Fruit fly (Drosophila melanogaster): Measurements from ENCODE around the gene CG14259.
A peak's percentile ranks its signal among the peaks of the same experiment; 100 is the strongest.

The CG14259 gene

DNA sequence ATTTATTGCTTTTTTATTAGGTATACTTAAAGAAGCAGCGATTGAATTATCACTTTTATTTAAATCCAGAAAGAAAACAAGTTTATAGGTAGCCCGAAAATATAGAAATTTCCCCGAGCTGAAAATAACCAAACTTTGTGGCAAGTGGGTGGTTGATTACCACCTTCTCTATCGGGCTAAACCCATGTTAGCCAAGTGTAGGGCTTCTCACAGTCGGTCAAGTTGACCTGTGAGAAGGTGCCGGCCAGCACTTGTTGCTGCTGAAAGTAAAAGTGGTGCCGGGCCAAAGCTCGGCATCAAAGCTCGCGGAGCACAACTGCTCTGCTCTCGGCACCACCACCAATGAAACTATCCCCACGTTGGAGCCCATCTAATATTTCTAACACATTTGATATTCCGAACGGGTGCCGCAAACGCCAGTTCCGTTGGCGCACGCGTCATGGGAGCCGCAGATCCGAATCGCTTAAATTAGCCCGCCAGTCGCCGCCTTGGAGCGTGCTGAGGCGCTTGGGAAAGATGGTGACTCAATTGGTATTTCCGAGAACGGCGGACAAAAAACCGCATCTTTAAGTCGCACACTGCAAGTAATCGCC, 23.3 kb upstream of the CG14259 start (continued):
- TF ChIP-seq unc-4 (GFP tag; IDR thresholded peaks at IDR 0.05; ENCODE audit: partially characterized antibody) (no peak), Nf-YB (GFP tag; optimal IDR thresholded peaks at IDR 0.05) (no peak), Ada2b (GFP tag; IDR thresholded peaks at IDR 0.05) (no peak), Kr (GFP tag; optimal IDR thresholded peaks at IDR 0.05) (no peak), Ravus (GFP tag; IDR thresholded peaks at IDR 0.05) (no peak), CG2889 (GFP tag; IDR thresholded peaks at IDR 0.05) (no peak), ap (GFP tag; IDR thresholded peaks at IDR 0.05) (no peak), hbn (GFP tag; IDR thresholded peaks at IDR 0.05; ENCODE audit: partially characterized antibody) (no peak), Tbp (GFP tag; optimal IDR thresholded peaks at IDR 0.05) (no peak), pfk (GFP tag; optimal IDR thresholded peaks at IDR 0.05) (no peak), gfzf (GFP tag; optimal IDR thresholded peaks at IDR 0.05) (no peak), ssp (GFP tag; IDR thresholded peaks at IDR 0.05) (no peak), stwl (tag; optimal IDR thresholded peaks at IDR 0.05) (no peak), CG9876 (GFP tag; optimal IDR thresholded peaks at IDR 0.05) (no peak), inv (GFP tag; IDR thresholded peaks at IDR 0.05; ENCODE audit: partially characterized antibody) (no peak), gcm2 (GFP tag; optimal IDR thresholded peaks at IDR 0.05) (no peak), CG7357 (GFP tag; IDR thresholded peaks at IDR 0.05) (peak; percentile 49; the same call in 2 of the 3 replicates), Gsc (GFP tag; IDR thresholded peaks at IDR 0.05) (no peak), sc (optimal IDR thresholded peaks at IDR 0.05) (no peak), sc (GFP tag; optimal IDR thresholded peaks at IDR 0.05) (no peak), CG13424 (tag; optimal IDR thresholded peaks at IDR 0.05) (no peak), Sry-β (GFP tag; optimal IDR thresholded peaks at IDR 0.05) (no peak), CG12104 (GFP tag; optimal IDR thresholded peaks at IDR 0.05) (no peak), gce (GFP tag; IDR thresholded peaks at IDR 0.05) (no peak), CG6272 (GFP tag; IDR thresholded peaks at IDR 0.05) (no peak), CG34422 (GFP tag; IDR thresholded peaks at IDR 0.05) (no peak), zen (tag; optimal IDR thresholded peaks at IDR 0.05) (no peak), CG7963 (GFP tag; IDR thresholded peaks at IDR 0.05; ENCODE audit: partially characterized antibody) (no peak), shn (GFP tag; optimal IDR thresholded peaks at IDR 0.05) (peak; percentile 20), CG3281 (GFP tag; optimal IDR thresholded peaks at IDR 0.05) (no peak), danr (GFP tag; IDR thresholded peaks at IDR 0.05) (no peak), Fer3 (tag; optimal IDR thresholded peaks at IDR 0.05) (peak; percentile 1), CG14965 (GFP tag; optimal IDR thresholded peaks at IDR 0.05; ENCODE audit: borderline replicate concordance) (no peak), MESR4 (GFP tag; optimal IDR thresholded peaks at IDR 0.05) (no peak), CG6654 (GFP tag; optimal IDR thresholded peaks at IDR 0.05) (no peak), CG11696 (GFP tag; IDR thresholded peaks at IDR 0.05) (no peak), B-H2 (GFP tag; optimal IDR thresholded peaks at IDR 0.05) (no peak), CG1233 (GFP tag; optimal IDR thresholded peaks at IDR 0.05) (no peak), Sin3A (optimal IDR thresholded peaks at IDR 0.05) (no peak), onecut (GFP tag; IDR thresholded peaks at IDR 0.05) (no peak), Ets97D (GFP tag; optimal IDR thresholded peaks at IDR 0.05) (no peak), nmo (GFP tag; optimal IDR thresholded peaks at IDR 0.05) (no peak), unpg (GFP tag; optimal IDR thresholded peaks at IDR 0.05) (no peak), ranshi (GFP tag; IDR thresholded peaks at IDR 0.05) (0 out of 2 replicates have a peak, but pooled peaks have one; percentile 28), amos (GFP tag; IDR thresholded peaks at IDR 0.05; ENCODE audit: partially characterized antibody) (no peak), lov (optimal IDR thresholded peaks at IDR 0.05) (no peak), lov (GFP tag; IDR thresholded peaks at IDR 0.05) (no peak), CG11456 (GFP tag; IDR thresholded peaks at IDR 0.05) (no peak), GATAe (GFP tag; conservative IDR thresholded peaks at IDR 0.05) (no peak), sens-2 (GFP tag; IDR thresholded peaks at IDR 0.05) (no peak), Neu2 (GFP tag; optimal IDR thresholded peaks at IDR 0.05; ENCODE audit: borderline replicate concordance) (no peak), Ets65A (GFP tag) (peak; percentile 74)
